Worm (Caenorhabditis elegans): ENCODE results near the gene fars-3.

fars-3 gene

DNA sequence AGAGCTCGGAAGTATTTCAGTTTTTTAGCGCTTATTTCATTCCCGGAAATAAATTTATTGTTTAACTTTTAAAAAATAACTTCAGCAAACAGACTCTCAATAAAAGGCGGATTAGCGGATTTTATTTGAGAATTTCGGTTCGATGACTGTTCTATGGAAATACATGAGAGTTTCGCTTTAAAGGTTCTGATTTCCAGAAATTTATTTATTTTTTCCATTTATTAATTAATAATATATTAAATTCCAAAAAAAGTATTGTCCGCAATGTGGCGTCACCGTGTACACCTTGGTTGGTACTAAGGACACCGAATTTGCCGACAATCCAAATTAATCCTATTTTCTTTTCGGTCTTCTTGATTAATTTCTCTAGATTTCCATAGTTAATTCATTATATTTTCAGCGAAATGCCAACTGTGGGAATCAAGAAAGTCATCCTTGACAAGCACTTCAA lies at the start of gene fars-3:
TSS of gene fars-3 (plus strand) at position 401 of the 451 bp plus-strand sequence.
- TF ChIP-seq vab-7 (GFP tag; IDR thresholded peaks at IDR 0.05) = no peak
- TF ChIP-seq ctbp-1 (GFP tag; IDR thresholded peaks at IDR 0.05) = peak; percentile 43; the same call in 1 of the 2 replicates
- no peak for TF ChIP-seq ceh-32 (tag; optimal IDR thresholded peaks at IDR 0.05; ENCODE audit: poor library complexity)
- TF ChIP-seq hlh-11 (tag; optimal IDR thresholded peaks at IDR 0.05) = no peak
- no peak for TF ChIP-seq lin-15B (tag; optimal IDR thresholded peaks at IDR 0.05)
- TF ChIP-seq ceh-62 (tag; optimal IDR thresholded peaks at IDR 0.05) = no peak
- TF ChIP-seq hmg-1.1 (GFP tag; IDR thresholded peaks at IDR 0.05) = no peak
- TF ChIP-seq arid-1 (GFP tag; conservative IDR thresholded peaks at IDR 0.05) = peak; percentile 14; the same call in 1 of the 2 replicates
- TF ChIP-seq nhr-48 (tag; optimal IDR thresholded peaks at IDR 0.05) = no peak
- no peak for TF ChIP-seq lir-3 (tag; optimal IDR thresholded peaks at IDR 0.05)
- TF ChIP-seq pqm-1 (tag; optimal IDR thresholded peaks at IDR 0.05) = no peak
- TF ChIP-seq F26F4.8 (GFP tag; conservative IDR thresholded peaks at IDR 0.05) = no peak
- TF ChIP-seq duxl-1 (tag; optimal IDR thresholded peaks at IDR 0.05; ENCODE audit: poor library complexity) = peak; percentile 37
- peak; percentile 45 for TF ChIP-seq dpl-1 (GFP tag; optimal IDR thresholded peaks at IDR 0.05)
- no peak for TF ChIP-seq Y75B8A.6 (GFP tag; IDR thresholded peaks at IDR 0.05)
- no peak for TF ChIP-seq Y48G9A.11 (GFP tag; IDR thresholded peaks at IDR 0.05)
- TF ChIP-seq nhr-76 (tag; optimal IDR thresholded peaks at IDR 0.05) = no peak
- no peak for TF ChIP-seq mxl-3 (GFP tag; optimal IDR thresholded peaks at IDR 0.05)
- TF ChIP-seq nhr-102 (tag; optimal IDR thresholded peaks at IDR 0.05) = peak; percentile 27
- peak; percentile 67; the same call in 1 of the 2 replicates for TF ChIP-seq lin-38 (GFP tag; IDR thresholded peaks at IDR 0.05)
- no peak for TF ChIP-seq T20F7.1 (GFP tag; optimal IDR thresholded peaks at IDR 0.05)
- TF ChIP-seq T26A8.4 (GFP tag; IDR thresholded peaks at IDR 0.05) = no peak
- TF ChIP-seq daf-8 (GFP tag; IDR thresholded peaks at IDR 0.05) = no peak
- TF ChIP-seq Y5F2A.4 (GFP tag; optimal IDR thresholded peaks at IDR 0.05) = no peak
- no peak for TF ChIP-seq ceh-82 (tag; optimal IDR thresholded peaks at IDR 0.05)
- TF ChIP-seq hif-1 (tag; optimal IDR thresholded peaks at IDR 0.05) = no peak
- no peak for TF ChIP-seq ZK546.5 (tag; optimal IDR thresholded peaks at IDR 0.05)
- no peak for TF ChIP-seq pha-4 (GFP tag; IDR thresholded peaks at IDR 0.05)
- TF ChIP-seq pha-4 (tag; optimal IDR thresholded peaks at IDR 0.05) = no peak
- TF ChIP-seq egl-43 (GFP tag; IDR thresholded peaks at IDR 0.05) = no peak
- TF ChIP-seq mep-1 (tag; optimal IDR thresholded peaks at IDR 0.05) = peak; percentile 76
- no peak for TF ChIP-seq ces-1 (GFP tag; optimal IDR thresholded peaks at IDR 0.05)
- no peak for TF ChIP-seq lim-7 (GFP tag; IDR thresholded peaks at IDR 0.05)
- TF ChIP-seq ceh-20 (GFP tag; IDR thresholded peaks at IDR 0.05) = no peak
- TF ChIP-seq rbr-2 (tag; optimal IDR thresholded peaks at IDR 0.05) = peak; percentile 25
- no peak for TF ChIP-seq lin-1 (GFP tag; IDR thresholded peaks at IDR 0.05)
- TF ChIP-seq nhr-28 (tag; optimal IDR thresholded peaks at IDR 0.05) = no peak
- no peak for TF ChIP-seq nhr-77 (tag; optimal IDR thresholded peaks at IDR 0.05)
- no peak for TF ChIP-seq cey-2 (tag; optimal IDR thresholded peaks at IDR 0.05; ENCODE audit: borderline replicate concordance, insufficient read depth)
- TF ChIP-seq nhr-41 (GFP tag; IDR thresholded peaks at IDR 0.05) = no peak
- TF ChIP-seq mes-2 (tag; optimal IDR thresholded peaks at IDR 0.05; ENCODE audit: poor library complexity, severe bottlenecking) = peak; percentile 65
- TF ChIP-seq snpc-4 (tag; optimal IDR thresholded peaks at IDR 0.05) = no peak
- peak; percentile 64; the same call in 1 of the 2 replicates for TF ChIP-seq snpc-1.2 (GFP tag; IDR thresholded peaks at IDR 0.05)
- TF ChIP-seq zfp-3 (GFP tag; conservative IDR thresholded peaks at IDR 0.05) = 0 out of 2 replicates have a peak, but pooled peaks have one; percentile 10
- no peak for TF ChIP-seq dve-1 (tag; optimal IDR thresholded peaks at IDR 0.05; ENCODE audit: insufficient read depth)
- peak in 1 of 2 experiments; percentile 66 for TF ChIP-seq lsy-2 (tag; optimal IDR thresholded peaks at IDR 0.05)
- TF ChIP-seq egl-27 (tag; optimal IDR thresholded peaks at IDR 0.05) = no peak
